Fruit fly (Drosophila melanogaster): ENCODE results near the gene CG9672.

DNA sequence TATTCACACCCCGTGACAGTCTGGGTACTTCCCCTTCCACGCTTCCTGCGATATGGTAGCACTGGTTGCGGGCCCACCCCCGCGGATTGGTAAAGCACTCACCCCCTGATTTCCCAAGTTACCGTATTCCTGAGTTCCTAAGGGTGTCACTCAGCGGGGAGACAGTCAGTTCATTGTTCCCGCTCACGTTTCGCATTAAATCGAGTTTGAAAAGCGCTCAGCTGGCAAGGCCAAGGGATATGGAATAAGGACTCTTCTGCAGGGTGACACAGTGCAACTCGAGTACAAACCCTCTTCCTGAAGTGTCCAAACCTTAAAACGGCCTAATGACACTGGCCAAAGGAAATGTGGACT is 18.6 kb downstream of the CG9672 start:
- TF ChIP-seq CG34367 (tag; optimal IDR thresholded peaks at IDR 0.05), result no peak
- TF ChIP-seq CG12605 (GFP tag; IDR thresholded peaks at IDR 0.05), result no peak
- no peak for TF ChIP-seq CG17806 (tag; optimal IDR thresholded peaks at IDR 0.05)
- no peak for TF ChIP-seq CG32121 (GFP tag; IDR thresholded peaks at IDR 0.05)
- no peak for TF ChIP-seq Ets98B (GFP tag; IDR thresholded peaks at IDR 0.05)
- no peak for TF ChIP-seq gl (tag; optimal IDR thresholded peaks at IDR 0.05)
- TF ChIP-seq CG9948 (tag; optimal IDR thresholded peaks at IDR 0.05), result no peak
- TF ChIP-seq CG4496 (GFP tag; IDR thresholded peaks at IDR 0.05), result no peak
